Worm (Caenorhabditis elegans): Measurements from ENCODE around the gene alg-3.
A peak's percentile ranks its signal among the peaks of the same experiment; 100 is the strongest.

The alg-3 gene

DNA sequence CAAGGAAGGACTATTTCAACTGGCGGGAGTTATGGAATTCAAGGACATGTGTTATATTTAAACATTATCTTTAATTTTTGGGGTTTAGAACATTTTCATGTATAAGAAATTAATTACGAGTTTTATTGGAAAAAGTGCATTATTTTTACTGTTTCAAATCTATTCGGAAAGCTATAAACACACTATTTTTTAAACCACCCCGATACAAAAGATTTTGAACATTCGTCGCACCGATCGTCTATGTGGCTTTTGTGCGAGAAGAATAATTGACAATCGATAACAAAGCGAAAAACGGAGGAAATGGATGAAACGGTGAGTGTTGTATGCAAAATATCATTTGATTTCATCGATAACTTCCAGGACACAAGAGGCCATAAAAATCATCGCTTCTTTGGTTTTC is 39.0 kb upstream of the alg-3 start, which contains the start of gene ZK809.9:
Gene ZK809.9, plus strand, starts transcription at position 301 of the 400 bp plus-strand sequence.
- TF ChIP-seq nhr-111 (GFP tag; optimal IDR thresholded peaks at IDR 0.05) = no peak
- no peak for TF ChIP-seq madf-9 (GFP tag; conservative IDR thresholded peaks at IDR 0.05)
- no peak for TF ChIP-seq zfp-2 (tag; optimal IDR thresholded peaks at IDR 0.05)
- TF ChIP-seq daf-12 (tag; optimal IDR thresholded peaks at IDR 0.05) = no peak
- no peak for TF ChIP-seq ceh-32 (tag; optimal IDR thresholded peaks at IDR 0.05; ENCODE audit: poor library complexity)

DNA sequence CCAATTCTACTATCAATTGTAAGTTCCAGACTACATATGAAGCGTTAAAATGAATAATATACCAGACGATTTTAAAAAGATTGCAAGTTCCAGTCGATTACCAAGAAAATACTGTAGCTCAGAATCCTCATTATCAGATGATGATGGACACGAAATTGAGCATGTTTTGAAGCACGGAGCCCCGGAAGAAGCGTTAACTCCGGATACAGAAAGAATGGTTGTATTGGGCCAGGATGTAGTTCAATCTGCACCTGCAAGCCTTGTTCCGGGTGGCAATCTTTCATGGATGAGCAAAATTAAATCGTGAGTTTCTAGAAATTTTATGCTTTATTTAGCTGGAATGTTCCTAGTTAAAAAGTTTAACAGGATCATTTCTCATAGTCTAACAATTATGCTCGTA is 36.0 kb upstream of the alg-3 start, which contains the start of gene atg-4.2:
Gene atg-4.2, plus strand, starts transcription at position 24 of the 400 bp plus-strand sequence.
- TF ChIP-seq Y75B8A.6 (GFP tag; IDR thresholded peaks at IDR 0.05) (no peak), unc-62 (GFP tag; optimal IDR thresholded peaks at IDR 0.05 in 1 of 2) (peak in 1 of 2 experiments; percentile 93), unc-62 (tag; optimal IDR thresholded peaks at IDR 0.05) (no peak)

DNA sequence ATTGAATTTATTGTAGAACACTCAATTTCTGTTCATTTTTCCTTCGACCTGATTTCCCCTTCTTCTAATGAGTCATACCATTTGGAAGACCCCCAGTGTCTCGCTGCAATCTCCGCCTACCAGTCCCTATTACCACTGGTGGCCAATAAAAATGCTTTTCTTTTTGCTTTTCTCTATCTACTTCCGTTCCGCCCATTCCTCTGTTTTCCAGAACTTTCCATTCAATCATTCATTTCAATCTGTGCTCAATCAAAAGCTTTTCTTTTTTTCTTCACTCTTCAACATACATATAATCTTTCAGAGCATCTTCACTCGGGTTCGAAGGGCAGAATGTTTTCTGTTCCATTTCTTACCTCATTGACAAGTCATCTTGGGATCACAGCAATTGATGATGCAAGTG is 30.5 kb upstream of the alg-3 start, which contains the start of gene inx-8:
Gene inx-8, plus strand, starts transcription at position 301 of the 400 bp plus-strand sequence.
- TF ChIP-seq hmg-1.1 (GFP tag; IDR thresholded peaks at IDR 0.05) (no peak), mxl-3 (GFP tag; optimal IDR thresholded peaks at IDR 0.05) (no peak), zag-1 (tag; optimal IDR thresholded peaks at IDR 0.05) (no peak)

DNA sequence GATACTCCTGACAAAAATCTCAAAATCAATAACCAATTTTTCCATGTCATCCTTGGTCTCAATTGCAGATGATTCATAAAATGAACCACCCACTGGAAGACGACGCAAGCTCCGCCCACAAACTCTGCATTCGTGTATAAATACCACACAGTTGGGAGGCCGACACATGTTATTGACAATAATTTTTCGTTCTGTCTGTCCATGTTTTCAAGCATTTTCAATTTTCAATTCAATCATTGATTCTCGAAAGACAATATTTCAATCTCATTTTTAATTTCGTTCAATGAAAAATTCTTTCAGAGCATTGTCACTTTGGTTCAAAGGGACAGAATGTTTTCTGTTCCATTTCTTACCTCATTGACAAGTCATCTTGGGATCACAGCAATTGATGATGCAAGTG is 28.0 kb upstream of the alg-3 start, which contains the start of gene inx-9:
Gene inx-9, plus strand, starts transcription at position 301 of the 400 bp plus-strand sequence.
- TF ChIP-seq F49E8.2 (tag; optimal IDR thresholded peaks at IDR 0.05; ENCODE audit: borderline replicate concordance) (no peak), nhr-102 (tag; optimal IDR thresholded peaks at IDR 0.05) (no peak), daf-16 (GFP tag; optimal IDR thresholded peaks at IDR 0.05) (no peak), daf-16 (tag; optimal IDR thresholded peaks at IDR 0.05) (no peak), mdl-1 (tag; optimal IDR thresholded peaks at IDR 0.05) (no peak), set-16 (GFP tag; IDR thresholded peaks at IDR 0.05) (no peak), nhr-76 (tag; optimal IDR thresholded peaks at IDR 0.05) (no peak), pha-4 (GFP tag; IDR thresholded peaks at IDR 0.05) (no peak), pha-4 (tag; optimal IDR thresholded peaks at IDR 0.05) (no peak), ces-1 (GFP tag; optimal IDR thresholded peaks at IDR 0.05) (no peak), nhr-11 (tag; optimal IDR thresholded peaks at IDR 0.05) (no peak), ztf-7 (tag; optimal IDR thresholded peaks at IDR 0.05) (no peak), cey-2 (tag; optimal IDR thresholded peaks at IDR 0.05; ENCODE audit: borderline replicate concordance, insufficient read depth) (no peak), dpl-1 (GFP tag; optimal IDR thresholded peaks at IDR 0.05) (no peak), rbr-2 (tag; optimal IDR thresholded peaks at IDR 0.05) (no peak), gei-8 (GFP tag; optimal IDR thresholded peaks at IDR 0.05) (no peak), dmd-6 (GFP tag; IDR thresholded peaks at IDR 0.05) (no peak), Y5F2A.4 (GFP tag; optimal IDR thresholded peaks at IDR 0.05) (no peak), unc-39 (tag; optimal IDR thresholded peaks at IDR 0.05) (no peak)

DNA sequence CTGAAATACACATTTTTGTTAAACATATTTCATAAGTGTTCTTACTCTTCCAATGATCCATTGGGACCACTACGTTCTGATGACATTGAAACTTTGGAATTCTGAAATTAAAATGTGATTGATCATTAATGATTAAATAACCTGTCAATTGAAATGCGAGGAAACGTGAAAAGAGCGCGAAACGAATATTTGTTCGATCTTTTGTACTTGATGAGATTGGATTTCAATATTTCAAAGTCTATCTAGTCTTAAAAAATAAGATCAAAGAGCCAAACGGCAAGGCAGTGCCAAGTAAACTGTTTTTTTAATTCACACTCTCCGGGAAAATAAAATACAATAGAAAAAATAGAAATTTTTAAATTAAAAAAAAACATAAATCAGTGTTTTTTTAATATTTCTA is 22.1 kb upstream of the alg-3 start, which contains the start of gene ZK792.4:
Gene ZK792.4, minus strand, starts transcription at position 101 of the 400 bp plus-strand sequence.
- TF ChIP-seq daf-16 (GFP tag; optimal IDR thresholded peaks at IDR 0.05) (no peak), daf-16 (tag; optimal IDR thresholded peaks at IDR 0.05) (no peak), nhr-77 (tag; optimal IDR thresholded peaks at IDR 0.05) (no peak), ZK337.2 (GFP tag; IDR thresholded peaks at IDR 0.05) (no peak), hif-1 (tag; optimal IDR thresholded peaks at IDR 0.05) (no peak), skn-1 (tag; optimal IDR thresholded peaks at IDR 0.05) (no peak), nhr-42 (GFP tag; IDR thresholded peaks at IDR 0.05) (no peak), snpc-4 (tag; optimal IDR thresholded peaks at IDR 0.05) (no peak)

Measured in whole organism, L4 larva.